Worm (Caenorhabditis elegans): Measurements from ENCODE around the gene F57A8.7.

Gene F57A8.7

ce11 chrV:10054872-10055271 is 20.7 kb upstream of the F57A8.7 start, which contains the start of gene yif-1 (continued):
- TF ChIP-seq hlh-17 (GFP tag; optimal IDR thresholded peaks at IDR 0.05; ENCODE audit: borderline replicate concordance) = no peak
- TF ChIP-seq nhr-11 (tag; optimal IDR thresholded peaks at IDR 0.05) = no peak
- peak; percentile 11 for TF ChIP-seq skn-1 (tag; optimal IDR thresholded peaks at IDR 0.05)
- TF ChIP-seq nhr-28 (tag; optimal IDR thresholded peaks at IDR 0.05) = no peak
- no peak for TF ChIP-seq C34B4.2 (tag; optimal IDR thresholded peaks at IDR 0.05)
- TF ChIP-seq mep-1 (tag; optimal IDR thresholded peaks at IDR 0.05) = peak; percentile 58
- TF ChIP-seq lin-13 (GFP tag; optimal IDR thresholded peaks at IDR 0.05) = no peak
- no peak for TF ChIP-seq rnt-1 (tag; optimal IDR thresholded peaks at IDR 0.05)
- TF ChIP-seq ceh-8 (GFP tag; optimal IDR thresholded peaks at IDR 0.05) = no peak
- no peak for TF ChIP-seq ets-5 (GFP tag; IDR thresholded peaks at IDR 0.05)

ce11 chrV:10058748-10059147 is 16.8 kb upstream of the F57A8.7 start:
- no peak for TF ChIP-seq ceh-82 (tag; optimal IDR thresholded peaks at IDR 0.05)
- TF ChIP-seq efl-3 (GFP tag; optimal IDR thresholded peaks at IDR 0.05) = no peak
- no peak for TF ChIP-seq ceh-88 (GFP tag; IDR thresholded peaks at IDR 0.05)
- no peak for TF ChIP-seq nhr-71 (tag; optimal IDR thresholded peaks at IDR 0.05)
- no peak for TF ChIP-seq snpc-4 (tag; optimal IDR thresholded peaks at IDR 0.05)
- TF ChIP-seq rnt-1 (tag; optimal IDR thresholded peaks at IDR 0.05) = no peak
- no peak for TF ChIP-seq hlh-17 (GFP tag; optimal IDR thresholded peaks at IDR 0.05; ENCODE audit: borderline replicate concordance)
- TF ChIP-seq lin-15B (tag; optimal IDR thresholded peaks at IDR 0.05) = no peak
- TF ChIP-seq swsn-7 (tag; optimal IDR thresholded peaks at IDR 0.05) = no peak
- TF ChIP-seq vab-15 (tag; optimal IDR thresholded peaks at IDR 0.05) = no peak
- no peak for TF ChIP-seq F16B12.6 (tag; optimal IDR thresholded peaks at IDR 0.05)
- TF ChIP-seq elt-3 (tag; optimal IDR thresholded peaks at IDR 0.05) = no peak
- no peak for TF ChIP-seq pag-3 (tag; optimal IDR thresholded peaks at IDR 0.05; ENCODE audit: borderline replicate concordance, insufficient read depth)
- TF ChIP-seq efl-1 (optimal IDR thresholded peaks at IDR 0.05) = no peak
- no peak for TF ChIP-seq efl-1 (GFP tag; optimal IDR thresholded peaks at IDR 0.05 in 1 of 2)
- TF ChIP-seq grh-1 (GFP tag; IDR thresholded peaks at IDR 0.05) = no peak
- no peak for TF ChIP-seq ztf-4 (tag; optimal IDR thresholded peaks at IDR 0.05)
- TF ChIP-seq skn-1 (tag; optimal IDR thresholded peaks at IDR 0.05) = no peak
- no peak for TF ChIP-seq C34B4.2 (tag; optimal IDR thresholded peaks at IDR 0.05)
- TF ChIP-seq mab-9 (GFP tag; IDR thresholded peaks at IDR 0.05) = no peak

ce11 chrV:10060039-10060438 is 15.5 kb upstream of the F57A8.7 start:
- no peak for TF ChIP-seq mdl-1 (tag; optimal IDR thresholded peaks at IDR 0.05)
- TF ChIP-seq nhr-71 (tag; optimal IDR thresholded peaks at IDR 0.05) = peak; percentile 36
- TF ChIP-seq nhr-19 (GFP tag; conservative IDR thresholded peaks at IDR 0.05) = no peak
- TF ChIP-seq lsy-2 (tag; optimal IDR thresholded peaks at IDR 0.05) = peak in 1 of 2 experiments; percentile 27
- TF ChIP-seq dpl-1 (GFP tag; optimal IDR thresholded peaks at IDR 0.05) = no peak
- no peak for TF ChIP-seq hpl-2 (GFP tag; optimal IDR thresholded peaks at IDR 0.05)
- no peak for TF ChIP-seq fkh-10 (GFP tag; optimal IDR thresholded peaks at IDR 0.05)
- TF ChIP-seq alr-1 (tag; optimal IDR thresholded peaks at IDR 0.05; ENCODE audit: borderline replicate concordance) = no peak
- peak; percentile 41 for TF ChIP-seq lin-39 (tag; optimal IDR thresholded peaks at IDR 0.05)
- TF ChIP-seq pag-3 (tag; optimal IDR thresholded peaks at IDR 0.05; ENCODE audit: borderline replicate concordance, insufficient read depth) = peak; percentile 49
- peak; percentile 57 for TF ChIP-seq rnt-1 (tag; optimal IDR thresholded peaks at IDR 0.05)
- no peak for TF ChIP-seq egl-13 (tag; optimal IDR thresholded peaks at IDR 0.05)
- no peak for TF ChIP-seq aly-2 (tag; optimal IDR thresholded peaks at IDR 0.05)
- TF ChIP-seq lin-14 (GFP tag; optimal IDR thresholded peaks at IDR 0.05) = peak; percentile 51
- peak; percentile 7 for TF ChIP-seq snu-23 (GFP tag; optimal IDR thresholded peaks at IDR 0.05)
- no peak for TF ChIP-seq unc-98 (GFP tag; IDR thresholded peaks at IDR 0.05)
- no peak for TF ChIP-seq nhr-85 (tag)
